Worm (Caenorhabditis elegans) whole organism, L4/young adult: Measurements from ENCODE around the gene srw-41.

Experiments
- W03F9.2 ChIP-seq: fragments of 150-350 bp; optimal IDR thresholded peaks from 2 replicates; lab custom pipeline; 2014; ENCODE audit warnings: missing biosample characterization, missing genetic modification characterization
- dao-5 ChIP-seq: sonication (generic microtip); optimal IDR thresholded peaks from 2 replicates; lab custom pipeline; 2016; ENCODE audit warnings: missing genotype, missing genetic modification characterization, moderate library complexity, missing compliant biosample characterization
- him-1 ChIP-seq: sonication (generic microtip); optimal IDR thresholded peaks from 2 replicates; lab custom pipeline; 2016; ENCODE audit warnings: missing genotype, missing genetic modification reagents, missing genetic modification characterization, missing compliant biosample characterization

srw-41 gene

ce11 chrV:16729961-16730360, 32.7 kb downstream of the srw-41 start, which contains the start of gene srz-99:
Gene srz-99, plus strand, starts transcription at chrV:16730261.
- TF ChIP-seq him-1 (tag; lab: Kevin White, UChicago), result no peak
- TF ChIP-seq W03F9.2 (tag; lab: Kevin White, UChicago), result no peak
- no peak for TF ChIP-seq dao-5

DNA sequence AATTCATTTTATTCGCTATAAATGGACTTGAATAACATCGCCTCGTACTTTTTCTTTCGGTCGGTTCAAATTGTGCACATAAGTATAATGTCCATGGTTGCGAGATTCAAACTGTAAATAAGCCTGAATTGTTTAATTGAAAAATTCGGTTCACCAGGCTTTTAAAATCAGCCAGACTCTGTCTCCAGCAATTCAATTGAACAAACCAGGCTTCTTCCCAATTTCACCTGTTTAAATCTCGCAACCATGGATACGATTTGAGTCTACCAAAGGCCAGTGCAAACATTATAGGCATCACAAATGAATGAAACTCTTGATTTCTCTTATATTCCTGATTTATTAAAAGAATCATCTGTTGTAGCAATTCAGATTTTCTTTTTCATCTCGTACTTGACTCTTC, 34.3 kb downstream of the srw-41 start, which contains the start of gene srz-100:
Gene srz-100 (plus strand): TSS at position 301 of the 400 bp plus-strand sequence.
- no peak for TF ChIP-seq W03F9.2 (tag; lab: Kevin White, UChicago)
- no peak for TF ChIP-seq him-1 (tag; lab: Kevin White, UChicago)
- no peak for TF ChIP-seq dao-5

DNA sequence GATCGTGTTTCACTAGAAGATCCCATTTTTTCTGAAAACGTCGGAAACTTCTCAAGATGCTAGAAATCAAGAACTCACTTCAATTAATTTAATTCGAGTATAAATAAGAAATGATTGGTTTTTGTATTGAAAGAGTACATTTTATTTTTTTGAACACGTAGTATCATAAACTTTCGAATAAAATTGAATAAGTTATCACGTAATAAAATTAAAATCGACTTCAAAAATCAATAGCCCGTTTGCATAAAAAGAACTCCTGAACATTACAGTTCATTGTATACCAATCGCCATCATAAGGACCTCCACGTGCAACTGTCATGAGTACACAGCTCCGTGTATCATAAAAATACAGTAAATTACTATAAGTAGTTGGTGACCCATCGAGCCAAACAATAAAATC, 36.4 kb downstream of the srw-41 start, which contains the start of gene T25E12.16:
Gene T25E12.16 (minus strand): TSS at position 101 of the 400 bp plus-strand sequence.
- no peak for TF ChIP-seq W03F9.2 (tag; lab: Kevin White, UChicago)
- no peak for TF ChIP-seq him-1 (tag; lab: Kevin White, UChicago)
- no peak for TF ChIP-seq dao-5

ce11 chrV:16735518-16735917, 38.2 kb downstream of the srw-41 start, which contains the start of the genes clec-38 and clec-34:
Gene clec-38, minus strand, starts transcription at chrV:16735618.
Gene clec-34, plus strand, starts transcription at chrV:16735765.
- TF ChIP-seq dao-5 (no peak), him-1 (tag; lab: Kevin White, UChicago) (no peak), W03F9.2 (tag; lab: Kevin White, UChicago) (no peak)

DNA sequence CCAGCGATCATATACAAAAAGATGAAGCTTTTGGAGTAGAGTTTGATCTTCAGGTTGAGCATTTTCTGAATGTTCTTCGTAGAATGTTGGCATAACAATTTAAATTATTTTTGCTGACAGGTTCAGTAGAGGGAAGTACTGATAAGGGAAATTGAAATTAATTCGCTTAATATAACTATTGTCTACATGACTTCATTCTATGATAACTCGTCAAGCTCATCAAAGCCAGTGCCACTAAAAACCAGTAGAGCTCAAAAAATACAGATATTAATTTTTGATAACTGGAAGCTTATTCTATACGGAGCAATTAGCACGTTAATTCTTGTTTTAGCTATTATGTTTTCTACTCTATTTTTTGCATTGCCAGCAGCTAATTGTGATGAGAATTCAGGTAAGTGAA, 41.8 kb downstream of the srw-41 start, which contains the start of the genes clec-29 and clec-39:
Gene clec-29 (minus strand): TSS at position 101 of the 400 bp plus-strand sequence.
Gene clec-39 (plus strand): TSS at position 169 of the 400 bp plus-strand sequence.
- TF ChIP-seq W03F9.2 (tag; lab: Kevin White, UChicago) (no peak), dao-5 (no peak), him-1 (tag; lab: Kevin White, UChicago) (no peak)

ce11 chrV:16742123-16742522, 44.8 kb downstream of the srw-41 start, which contains the start of gene T25E12.6:
Gene T25E12.6, plus strand, starts transcription at chrV:16742423.
- TF ChIP-seq dao-5 (no peak), W03F9.2 (tag; lab: Kevin White, UChicago) (no peak), him-1 (tag; lab: Kevin White, UChicago) (no peak)

DNA sequence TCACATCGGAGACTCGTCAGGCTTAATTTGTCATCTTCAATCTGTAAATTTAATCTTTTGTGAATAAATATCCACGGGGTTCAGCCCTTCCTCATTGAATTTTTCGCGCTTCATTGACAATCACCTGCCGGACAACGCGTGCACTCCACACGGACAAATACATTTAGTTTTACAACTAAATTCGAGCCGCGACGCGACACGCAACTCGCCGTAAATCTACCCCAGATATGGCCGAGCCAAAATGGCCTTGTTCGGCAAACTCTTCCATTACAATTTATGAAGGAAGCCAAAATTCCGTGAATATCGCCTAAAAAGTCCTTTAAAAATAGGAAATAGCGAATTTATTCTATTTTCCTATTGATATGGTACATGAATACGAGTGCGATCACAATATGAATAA, 47.5 kb downstream of the srw-41 start:
- TF ChIP-seq W03F9.2 (tag; lab: Kevin White, UChicago) (no peak), dao-5 (no peak), him-1 (tag; lab: Kevin White, UChicago) (no peak)

DNA sequence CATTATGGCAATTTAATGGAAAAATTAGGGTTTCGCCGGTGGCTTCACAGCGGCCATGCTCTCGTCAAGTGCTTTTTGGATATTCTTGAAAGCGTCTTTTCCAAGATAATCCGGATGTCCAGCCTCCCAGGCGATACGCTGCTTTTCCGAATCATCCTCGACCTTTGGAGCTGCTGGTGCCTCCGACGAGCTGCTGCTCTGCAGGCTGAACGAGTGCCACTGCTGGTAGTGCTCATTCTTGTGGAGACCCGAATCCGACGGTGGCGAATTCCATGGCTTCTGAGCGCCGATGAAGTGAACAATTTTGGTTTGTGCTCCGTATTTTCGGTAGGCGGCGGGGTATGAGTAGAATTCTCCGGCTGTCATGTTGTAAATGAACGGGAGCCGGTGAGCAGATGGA, 47.9 kb downstream of the srw-41 start:
- TF ChIP-seq W03F9.2 (tag; lab: Kevin White, UChicago) (no peak), him-1 (tag; lab: Kevin White, UChicago) (no peak), dao-5 (no peak)

- TF ChIP-seq him-1 (tag; lab: Kevin White, UChicago) (no peak), dao-5 (no peak), W03F9.2 (tag; lab: Kevin White, UChicago) (no peak)
Observed at ce11 chrV:16746231-16746990, 49.1 kb downstream of the srw-41 start, which contains the start of gene gyg-2. Gene gyg-2, minus strand, starts transcription at chrV:16746258.

- TF ChIP-seq dao-5 (no peak), him-1 (tag; lab: Kevin White, UChicago) (no peak), W03F9.2 (tag; lab: Kevin White, UChicago) (no peak)
Observed at ce11 chrV:16747031-16747672, 49.9 kb downstream of the srw-41 start, which contains the start of gene dkf-2. Gene dkf-2, plus strand, starts transcription at chrV:16747622.
